Worm (Caenorhabditis elegans) whole organism, L1 larva: ENCODE results near the gene srx-47.

ENCODE experiments used
- alr-1 ChIP-seq: fragments of 200-800 bp; sonication (Bioruptor generic); optimal IDR thresholded peaks from 2 replicates; lab custom pipeline; 2018; ENCODE audit warnings: borderline replicate concordance, mild to moderate bottlenecking, missing genetic modification characterization, missing compliant biosample characterization
- aly-2 ChIP-seq: fragments of 150-350 bp; optimal IDR thresholded peaks from 2 replicates; lab custom pipeline; 2014; ENCODE audit warnings: missing biosample characterization, missing genetic modification characterization
- blmp-1 ChIP-seq: fragments of 150-350 bp; optimal IDR thresholded peaks from 2 replicates; lab custom pipeline; 2014; ENCODE audit warnings: missing biosample characterization, missing genetic modification characterization
- dpl-1 ChIP-seq, 3 experiments: fragments of 150-350 bp in 2 of 3; sonication (generic microtip) in 1 of 3; optimal IDR thresholded peaks; 2 replicates each; lab custom pipeline; 2014 to 2017; ENCODE audit warnings: missing biosample characterization in 3 of 3, missing genetic modification characterization in 3 of 3, missing genetic modification reagents in 3 of 3
- egl-27 ChIP-seq, 2 experiments: fragments of 150-350 bp in 1 of 2; sonication (generic microtip); optimal IDR thresholded peaks; 3 replicates each; lab custom pipeline; 2017 to 2018; ENCODE audit warnings: missing biosample characterization in 2 of 2, missing genetic modification characterization in 2 of 2, missing genetic modification reagents in 2 of 2
- elt-2 ChIP-seq: sonication (generic microtip); optimal IDR thresholded peaks from 2 replicates; lab custom pipeline; 2016; ENCODE audit warnings: missing genetic modification characterization, mild to moderate bottlenecking, inconsistent platforms, missing compliant biosample characterization, missing genetic modification reagents
- elt-3 ChIP-seq, 6 experiments: fragments of 150-350 bp in 1 of 6; sonication (generic microtip); optimal IDR thresholded peaks; 2 replicates each; lab custom pipeline; 2017 to 2018; ENCODE audit warnings: missing biosample characterization in 6 of 6, missing genetic modification characterization in 6 of 6, inconsistent platforms in 1 of 6
- lin-15B ChIP-seq: fragments of 150-350 bp; sonication (generic microtip); optimal IDR thresholded peaks from 3 replicates; lab custom pipeline; 2014; ENCODE audit warnings: missing biosample characterization, missing genetic modification characterization
- nhr-237 ChIP-seq: fragments of 150-350 bp; optimal IDR thresholded peaks from 2 replicates; lab custom pipeline; 2014; ENCODE audit warnings: missing biosample characterization, missing genetic modification characterization
- nhr-84 ChIP-seq: sonication (generic microtip); optimal IDR thresholded peaks from 2 replicates; lab custom pipeline; 2017; ENCODE audit warnings: missing biosample characterization, missing genetic modification characterization
- snpc-4 ChIP-seq: fragments of 150-350 bp; optimal IDR thresholded peaks from 2 replicates; lab custom pipeline; 2014; ENCODE audit warnings: missing biosample characterization, missing genetic modification characterization

- TF ChIP-seq aly-2 (tag; lab: Kevin White, UChicago): no peak
- no peak for TF ChIP-seq alr-1 (tag; lab: Kevin White, UChicago)
- TF ChIP-seq dpl-1 (GFP tag; optimal IDR thresholded peaks at IDR 0.05; lab: Kevin White, UChicago): peak in 2 of 3 experiments; percentile 4 to 15
- no peak for TF ChIP-seq nhr-237
- TF ChIP-seq lin-15B (tag; lab: Kevin White, UChicago): no peak
- no peak for TF ChIP-seq elt-3 (tag; optimal IDR thresholded peaks at IDR 0.05; lab: Kevin White, UChicago)
- TF ChIP-seq egl-27 (tag; optimal IDR thresholded peaks at IDR 0.05; lab: Kevin White, UChicago): no peak
- TF ChIP-seq elt-2 (tag; lab: Kevin White, UChicago): no peak
- TF ChIP-seq nhr-84 (tag; lab: Kevin White, UChicago): no peak
- no peak for TF ChIP-seq blmp-1 (tag; lab: Kevin White, UChicago)
- no peak for TF ChIP-seq snpc-4 (tag; lab: Kevin White, UChicago)
Measured at ce11 chrV:9382538-9383328, 32.9 kb downstream of the srx-47 start.
